Worm (Caenorhabditis elegans): ENCODE measurements around the gene C14A6.6.

DNA sequence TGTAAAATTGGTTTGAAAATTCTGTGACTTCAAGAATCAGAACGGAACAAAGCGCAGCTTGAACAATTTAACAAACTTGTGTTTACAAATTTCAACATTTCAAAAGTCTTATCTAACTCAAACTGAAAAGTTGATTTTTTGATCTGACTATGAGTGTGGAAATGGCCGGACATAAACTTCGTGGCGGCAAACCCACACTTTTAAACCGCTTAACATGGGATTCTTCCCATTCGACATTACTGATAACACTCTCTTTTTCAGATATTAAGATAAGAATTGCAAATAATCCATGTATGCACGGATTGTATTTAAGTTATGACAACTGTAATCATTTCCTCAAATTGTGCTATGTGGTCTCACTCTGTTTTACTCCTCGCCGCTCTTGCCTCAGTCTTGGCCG lies 24.1 kb upstream of the C14A6.6 start, which contains the start of gene clec-42:
- TF ChIP-seq ZK546.5 (tag; optimal IDR thresholded peaks at IDR 0.05) (no peak), unc-39 (tag; optimal IDR thresholded peaks at IDR 0.05) (no peak), ama-1 (optimal IDR thresholded peaks at IDR 0.05) (no peak), ceh-82 (tag; optimal IDR thresholded peaks at IDR 0.05) (no peak), ztf-11 (tag; optimal IDR thresholded peaks at IDR 0.05) (no peak), pqm-1 (tag; optimal IDR thresholded peaks at IDR 0.05) (peak; percentile 31), fos-1 (tag; optimal IDR thresholded peaks at IDR 0.05) (no peak), nhr-23 (tag; optimal IDR thresholded peaks at IDR 0.05) (no peak), nhr-28 (tag; optimal IDR thresholded peaks at IDR 0.05) (no peak), ceh-28 (tag; optimal IDR thresholded peaks at IDR 0.05) (no peak)

Data from whole organism, L3 larva.